Fruit fly (Drosophila melanogaster) whole organism, embryonic: ENCODE measurements around the gene Wwox.

Source experiments
- Asciz ChIP-seq: fragments of 200-800 bp; sonication (Bioruptor generic); optimal IDR thresholded peaks from 2 replicates; lab custom pipeline; 2017; ENCODE audit warnings: missing biosample characterization, mild to moderate bottlenecking, missing genetic modification characterization, missing genetic modification reagents
- BEAF-32 ChIP-seq: fragments of 200-800 bp; sonication (Bioruptor generic); optimal IDR thresholded peaks from 3 replicates; lab custom pipeline; 2017; ENCODE audit warnings: missing biosample characterization, missing genetic modification characterization, mild to moderate bottlenecking, moderate library complexity, missing genetic modification reagents
- CG1024 ChIP-seq: fragments of 200-800 bp; sonication (Bioruptor generic); IDR thresholded peaks from 2 replicates; pipeline ENCODE4 v1.3.6; 2022; ENCODE audit warnings: missing biosample characterization, missing genetic modification characterization
- CG10543 ChIP-seq: fragments of 200-800 bp; sonication (Bioruptor generic); optimal IDR thresholded peaks from 3 replicates; lab custom pipeline; 2017; ENCODE audit warnings: missing biosample characterization, mild to moderate bottlenecking, missing genetic modification characterization, moderate library complexity
- CG11398 ChIP-seq: fragments of 200-800 bp; sonication (Bioruptor generic); optimal IDR thresholded peaks from 2 replicates; lab custom pipeline; 2016; ENCODE audit warnings: missing biosample characterization, missing genetic modification characterization
- CG13287 ChIP-seq: fragments of 200-800 bp; sonication (Bioruptor generic); IDR thresholded peaks from 2 replicates; pipeline ENCODE4 v1.3.6; 2022; ENCODE audit warnings: missing biosample characterization, missing genetic modification characterization; ENCODE audit not compliant: partially characterized antibody
- CG13775 ChIP-seq: fragments of 200-800 bp; sonication (Bioruptor generic); optimal IDR thresholded peaks from 3 replicates; lab custom pipeline; 2017; ENCODE audit warnings: missing biosample characterization, mild to moderate bottlenecking, missing genetic modification characterization
- CG1602 ChIP-seq: fragments of 200-800 bp; sonication (Bioruptor generic); optimal IDR thresholded peaks from 3 replicates; lab custom pipeline; 2016; ENCODE audit warnings: missing biosample characterization, missing genetic modification characterization
- CG16813 ChIP-seq: fragments of 200-800 bp; sonication (Bioruptor generic); IDR thresholded peaks from 3 replicates; pipeline ENCODE4 v1.3.6; 2022; ENCODE audit warnings: missing biosample characterization, missing genetic modification characterization; ENCODE audit not compliant: partially characterized antibody
- CG17829 ChIP-seq: fragments of 200-800 bp; optimal IDR thresholded peaks from 2 replicates; lab custom pipeline; 2019; ENCODE audit warnings: missing biosample characterization, mild to moderate bottlenecking, missing genetic modification characterization, moderate library complexity
- CG31388 ChIP-seq: fragments of 200-800 bp; sonication (Bioruptor generic); optimal IDR thresholded peaks from 2 replicates; lab custom pipeline; 2016; ENCODE audit warnings: missing biosample characterization, missing genetic modification characterization
- CG31441 ChIP-seq: fragments of 200-800 bp; sonication (Bioruptor generic); IDR thresholded peaks from 2 replicates; pipeline ENCODE4 v1.3.6; 2022; ENCODE audit warnings: missing biosample characterization, missing genetic modification characterization
- CG3163 ChIP-seq: fragments of 200-800 bp; sonication (Bioruptor generic); optimal IDR thresholded peaks from 3 replicates; lab custom pipeline; 2016; ENCODE audit warnings: missing biosample characterization, missing genetic modification characterization
- CG32767 ChIP-seq: fragments of 200-800 bp; sonication (Bioruptor generic); IDR thresholded peaks from 2 replicates; pipeline ENCODE4 v1.3.6; 2022; ENCODE audit warnings: missing biosample characterization, missing genetic modification characterization
- CG33213 ChIP-seq: fragments of 200-800 bp; sonication (Bioruptor generic); optimal IDR thresholded peaks from 3 replicates; lab custom pipeline; 2016; ENCODE audit warnings: missing biosample characterization, missing genetic modification characterization
- CG3407 ChIP-seq: fragments of 200-800 bp; sonication (Bioruptor generic); optimal IDR thresholded peaks from 2 replicates; lab custom pipeline; 2018; ENCODE audit warnings: missing biosample characterization, mild to moderate bottlenecking, missing genetic modification characterization
- CG4328 ChIP-seq: fragments of 200-800 bp; sonication (Bioruptor generic); optimal IDR thresholded peaks from 3 replicates; lab custom pipeline; 2017; ENCODE audit warnings: missing biosample characterization, missing genetic modification reagents, missing genetic modification characterization
- CG4360 ChIP-seq: fragments of 200-800 bp; sonication (Bioruptor generic); IDR thresholded peaks from 2 replicates; pipeline ENCODE4 v1.3.6; 2022; ENCODE audit warnings: missing biosample characterization, missing genetic modification characterization
- CG6854 ChIP-seq: fragments of 200-800 bp; sonication (Bioruptor generic); optimal IDR thresholded peaks from 3 replicates; lab custom pipeline; 2017; ENCODE audit warnings: missing biosample characterization, mild to moderate bottlenecking, missing genetic modification characterization
- CG7556 ChIP-seq: fragments of 200-800 bp; sonication (Bioruptor generic); optimal IDR thresholded peaks from 2 replicates; lab custom pipeline; 2017; ENCODE audit warnings: missing biosample characterization, mild to moderate bottlenecking, missing genetic modification characterization
- CG8281 ChIP-seq: fragments of 200-800 bp; sonication (Bioruptor generic); optimal IDR thresholded peaks from 2 replicates; lab custom pipeline; 2018; ENCODE audit warnings: missing biosample characterization, mild to moderate bottlenecking, missing genetic modification characterization, moderate library complexity
- Chrac-16 ChIP-seq: fragments of 200-800 bp; sonication (Bioruptor generic); optimal IDR thresholded peaks from 3 replicates; lab custom pipeline; 2016; ENCODE audit warnings: missing biosample characterization, missing genetic modification characterization
- Dfd ChIP-seq, 2 experiments: fragments of >200 bp; optimal IDR thresholded peaks; 2 replicates each; lab custom pipeline; 2017; ENCODE audit warnings: missing biosample characterization in 2 of 2, missing genetic modification characterization in 2 of 2
- Dll ChIP-seq: fragments of 200-800 bp; sonication (Bioruptor generic); IDR thresholded peaks from 4 replicates; pipeline ENCODE4 v1.3.6; 2022; ENCODE audit warnings: missing biosample characterization, missing genetic modification characterization; ENCODE audit not compliant: partially characterized antibody
- Dp ChIP-seq: fragments of 200-800 bp; sonication (Bioruptor generic); optimal IDR thresholded peaks from 2 replicates; lab custom pipeline; 2018; ENCODE audit warnings: missing biosample characterization, mild to moderate bottlenecking, missing genetic modification characterization, moderate library complexity
- Ets97D ChIP-seq: fragments of 200-800 bp; sonication (Bioruptor generic); optimal IDR thresholded peaks from 3 replicates; lab custom pipeline; 2016; ENCODE audit warnings: missing biosample characterization, missing genetic modification characterization
- Fer1 ChIP-seq: fragments of 200-800 bp; sonication (Bioruptor generic); optimal IDR thresholded peaks from 2 replicates; lab custom pipeline; 2017; ENCODE audit warnings: missing biosample characterization, mild to moderate bottlenecking, missing genetic modification characterization
- Hr39 ChIP-seq: fragments of >200 bp; optimal IDR thresholded peaks from 2 replicates; lab custom pipeline; 2017
- Hsf ChIP-seq: fragments of 200-800 bp; sonication (Bioruptor generic); optimal IDR thresholded peaks from 3 replicates; lab custom pipeline; 2016; ENCODE audit warnings: missing biosample characterization, missing genetic modification characterization
- Med ChIP-seq: fragments of 200-800 bp; sonication (Bioruptor generic); peaks from one replicate; lab custom pipeline; 2016; ENCODE audit warnings: missing biosample characterization, missing genetic modification characterization, mild to moderate bottlenecking, inconsistent platforms, moderate library complexity
- Pdp1 ChIP-seq, 2 experiments: fragments of 200-800 bp; sonication (Bioruptor generic); optimal IDR thresholded peaks; 3 replicates each; lab custom pipeline; 2016; ENCODE audit warnings: missing biosample characterization in 2 of 2, missing genetic modification characterization in 2 of 2, mild to moderate bottlenecking in 1 of 2, moderate library complexity in 1 of 2
- Sox102F ChIP-seq: fragments of 200-800 bp; sonication (Bioruptor generic); optimal IDR thresholded peaks from 2 replicates; lab custom pipeline; 2018; ENCODE audit warnings: missing biosample characterization, mild to moderate bottlenecking, missing genetic modification characterization, moderate library complexity
- Sry-β ChIP-seq: fragments of 200-800 bp; sonication (Bioruptor generic); optimal IDR thresholded peaks from 2 replicates; lab custom pipeline; 2018; ENCODE audit warnings: missing biosample characterization, mild to moderate bottlenecking, missing genetic modification characterization, moderate library complexity
- ase ChIP-seq: fragments of 200-800 bp; sonication (Bioruptor generic); IDR thresholded peaks from 3 replicates; pipeline ENCODE4 v1.3.6; 2022; ENCODE audit warnings: missing biosample characterization, missing genetic modification characterization
- bigmax ChIP-seq: fragments of 200-800 bp; sonication (Bioruptor generic); optimal IDR thresholded peaks from 2 replicates; lab custom pipeline; 2018; ENCODE audit warnings: missing biosample characterization, mild to moderate bottlenecking, missing genetic modification characterization
- bowl ChIP-seq: fragments of 200-800 bp; sonication (Bioruptor generic); IDR thresholded peaks from 2 replicates; pipeline ENCODE4 v1.3.6; 2022; ENCODE audit warnings: missing biosample characterization, missing genetic modification characterization
- croc ChIP-seq: fragments of 200-800 bp; sonication (Bioruptor generic); conservative IDR thresholded peaks from 3 replicates; pipeline ENCODE4 v1.3.6; 2022; ENCODE audit warnings: missing biosample characterization, missing genetic modification characterization
- crp ChIP-seq, 2 experiments: fragments of 200-800 bp; sonication (Bioruptor generic); optimal IDR thresholded peaks; 2 replicates in 1 of 2; 3 replicates in 1 of 2; lab custom pipeline; 2017; ENCODE audit warnings: missing biosample characterization in 2 of 2, missing genetic modification characterization in 2 of 2, mild to moderate bottlenecking in 1 of 2, moderate library complexity in 1 of 2
- dm ChIP-seq: fragments of 200-800 bp; sonication (Bioruptor generic); optimal IDR thresholded peaks from 3 replicates; lab custom pipeline; 2016; ENCODE audit warnings: missing biosample characterization, missing genetic modification characterization
- eve ChIP-seq, 2 experiments: fragments of >200 bp; optimal IDR thresholded peaks; 2 replicates each; lab custom pipeline; 2017; ENCODE audit warnings: missing biosample characterization in 2 of 2, missing genetic modification characterization in 2 of 2
- h ChIP-seq: fragments of >200 bp; optimal IDR thresholded peaks from 2 replicates; lab custom pipeline; 2017
- hbn ChIP-seq: fragments of 200-800 bp; sonication (Bioruptor generic); IDR thresholded peaks from 2 replicates; pipeline ENCODE4 v1.3.6; 2022; ENCODE audit warnings: missing biosample characterization, missing genetic modification characterization; ENCODE audit not compliant: partially characterized antibody
- hth ChIP-seq: fragments of >200 bp; optimal IDR thresholded peaks from 2 replicates; lab custom pipeline; 2017; ENCODE audit warnings: inconsistent platforms
- kay ChIP-seq: fragments of 200-800 bp; sonication (Bioruptor generic); optimal IDR thresholded peaks from 2 replicates; lab custom pipeline; 2016; ENCODE audit warnings: missing biosample characterization, missing genetic modification characterization
- knrl ChIP-seq: fragments of 200-800 bp; sonication (Bioruptor generic); IDR thresholded peaks from 3 replicates; pipeline ENCODE4 v1.3.6; 2022; ENCODE audit warnings: missing biosample characterization, missing genetic modification characterization; ENCODE audit not compliant: partially characterized antibody
- lbe ChIP-seq: fragments of 200-800 bp; sonication (Bioruptor generic); optimal IDR thresholded peaks from 2 replicates; lab custom pipeline; 2016; ENCODE audit warnings: missing biosample characterization, mild to moderate bottlenecking, missing genetic modification characterization
- maf-S ChIP-seq: fragments of 200-800 bp; sonication (Bioruptor generic); optimal IDR thresholded peaks from 2 replicates; lab custom pipeline; 2016; ENCODE audit warnings: missing biosample characterization, missing genetic modification characterization
- pita ChIP-seq: fragments of 200-800 bp; sonication (Bioruptor generic); optimal IDR thresholded peaks from 2 replicates; lab custom pipeline; 2017; ENCODE audit warnings: missing biosample characterization, mild to moderate bottlenecking, missing genetic modification characterization
- ranshi ChIP-seq: fragments of 200-800 bp; sonication (Bioruptor generic); IDR thresholded peaks from 2 replicates; pipeline ENCODE4 v1.3.6; 2022; ENCODE audit warnings: missing biosample characterization, missing genetic modification characterization
- unc-4 ChIP-seq: fragments of 200-800 bp; sonication (Bioruptor generic); IDR thresholded peaks from 2 replicates; pipeline ENCODE4 v1.3.6; 2022; ENCODE audit warnings: missing biosample characterization, missing genetic modification characterization; ENCODE audit not compliant: partially characterized antibody
- usp ChIP-seq: fragments of >200 bp; optimal IDR thresholded peaks from 2 replicates; lab custom pipeline; 2017; ENCODE audit warnings: missing biosample characterization, missing genetic modification characterization
- wek ChIP-seq: fragments of 200-800 bp; sonication (Bioruptor generic); optimal IDR thresholded peaks from 3 replicates; lab custom pipeline; 2018; ENCODE audit warnings: missing biosample characterization, mild to moderate bottlenecking, missing genetic modification characterization, moderate library complexity

The Wwox gene

DNA sequence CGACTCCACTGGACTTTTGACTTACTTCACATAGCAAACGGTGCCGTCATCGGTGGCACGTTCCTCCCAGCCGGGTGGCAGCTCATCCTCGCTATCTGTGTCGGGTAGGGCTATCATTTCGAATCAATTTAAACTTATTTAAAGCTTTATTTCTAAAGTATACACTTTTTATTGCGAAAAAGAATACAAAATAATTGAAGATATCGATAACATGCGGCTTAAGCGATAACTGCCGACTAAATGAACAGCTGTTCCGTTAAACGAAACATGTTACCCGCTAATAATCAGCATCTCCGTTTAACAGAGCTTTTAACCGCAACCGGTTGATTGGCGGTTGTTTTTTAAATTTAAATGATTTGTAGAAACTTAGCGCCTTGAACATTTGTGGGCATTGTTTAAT is at the start of gene Wwox (continued):
- TF ChIP-seq bigmax (GFP tag; lab: Kevin White, UChicago): no peak
- TF ChIP-seq CG4360: no peak
- no peak for TF ChIP-seq CG32767 (GFP tag; lab: Robert Waterston, UW)
- no peak for TF ChIP-seq CG1602 (GFP tag; lab: Kevin White, UChicago)
- no peak for TF ChIP-seq kay (GFP tag; lab: Kevin White, UChicago)
- TF ChIP-seq CG31388 (GFP tag; lab: Kevin White, UChicago): no peak
- no peak for TF ChIP-seq Fer1 (GFP tag; lab: Kevin White, UChicago)
- TF ChIP-seq Dfd (GFP tag; optimal IDR thresholded peaks at IDR 0.05; lab: Kevin White, UChicago): no peak
- TF ChIP-seq BEAF-32 (GFP tag; lab: Kevin White, UChicago): peak; percentile 53
- TF ChIP-seq CG4328 (GFP tag; lab: Kevin White, UChicago): no peak
- TF ChIP-seq CG8281: no peak
- TF ChIP-seq CG13287 (GFP tag; lab: Robert Waterston, UW): peak; percentile 83
- TF ChIP-seq Ets97D: no peak
- peak; percentile 25; the same call in 1 of the 3 replicates for TF ChIP-seq CG16813 (GFP tag; lab: Robert Waterston, UW)
- TF ChIP-seq Asciz (GFP tag; lab: Kevin White, UChicago): no peak
- no peak for TF ChIP-seq eve (GFP tag; optimal IDR thresholded peaks at IDR 0.05; lab: Kevin White, UChicago)
- no peak for TF ChIP-seq CG31441 (GFP tag; lab: Robert Waterston, UW)
- no peak for TF ChIP-seq ase (GFP tag; lab: Robert Waterston, UW)
- no peak for TF ChIP-seq wek
- TF ChIP-seq Dll (GFP tag; lab: Robert Waterston, UW): peak; percentile 78
- peak; percentile 62 for TF ChIP-seq hbn (GFP tag; lab: Robert Waterston, UW)
- no peak for TF ChIP-seq usp
- no peak for TF ChIP-seq CG3163
- TF ChIP-seq Sry-β: no peak
- TF ChIP-seq croc (GFP tag; lab: Robert Waterston, UW): no peak
- no peak for TF ChIP-seq CG6854 (GFP tag; lab: Kevin White, UChicago)
- TF ChIP-seq CG1024: no peak
- TF ChIP-seq Chrac-16 (GFP tag; lab: Kevin White, UChicago): no peak
- no peak for TF ChIP-seq pita
- TF ChIP-seq CG7556 (GFP tag; lab: Kevin White, UChicago): no peak
- peak in 1 of 2 experiments; percentile 81 for TF ChIP-seq crp (GFP tag; optimal IDR thresholded peaks at IDR 0.05; lab: Kevin White, UChicago)
- no peak for TF ChIP-seq knrl (GFP tag; lab: Robert Waterston, UW)
- TF ChIP-seq CG11398 (GFP tag; lab: Kevin White, UChicago): no peak
- no peak for TF ChIP-seq CG33213 (GFP tag; lab: Kevin White, UChicago)
- no peak for TF ChIP-seq dm
- peak; percentile 77 for TF ChIP-seq Dp (GFP tag; lab: Kevin White, UChicago)
- TF ChIP-seq Sox102F (GFP tag; lab: Kevin White, UChicago): no peak
- TF ChIP-seq CG13775 (GFP tag; lab: Kevin White, UChicago): no peak
- TF ChIP-seq bowl (GFP tag; lab: Robert Waterston, UW): no peak
- TF ChIP-seq CG3407: no peak
- no peak for TF ChIP-seq maf-S
- no peak for TF ChIP-seq CG10543
- no peak for TF ChIP-seq Pdp1 (GFP tag; optimal IDR thresholded peaks at IDR 0.05; lab: Kevin White, UChicago)
- TF ChIP-seq hth (lab: Kevin White, UChicago): no peak
- no peak for TF ChIP-seq Hr39
- no peak for TF ChIP-seq Hsf (GFP tag; lab: Kevin White, UChicago)
- TF ChIP-seq ranshi (GFP tag; lab: Robert Waterston, UW): no peak
- no peak for TF ChIP-seq CG17829 (tag; lab: Kevin White, UChicago)
- peak; percentile 41 for TF ChIP-seq lbe (GFP tag; lab: Kevin White, UChicago)
- TF ChIP-seq Med (GFP tag; lab: Kevin White, UChicago): no peak
- no peak for TF ChIP-seq h
- TF ChIP-seq unc-4 (GFP tag; lab: Robert Waterston, UW): peak; percentile 69
